Worm (Caenorhabditis elegans) whole organism, L4 larva: ENCODE measurements around the gene srh-272.

ENCODE experiments used
- F49E8.2 ChIP-seq: sonication (generic microtip); optimal IDR thresholded peaks from 2 replicates; lab custom pipeline; 2016; ENCODE audit warnings: missing compliant biosample characterization, mild to moderate bottlenecking, missing genetic modification characterization, borderline replicate concordance
- R02D3.7 ChIP-seq: fragments of 150-350 bp; sonication (generic microtip); optimal IDR thresholded peaks from 3 replicates; lab custom pipeline; 2014; ENCODE audit warnings: missing biosample characterization, missing genetic modification characterization
- Y48G9A.11 ChIP-seq: fragments of 200-800 bp; sonication (Bioruptor generic); IDR thresholded peaks from 2 replicates; pipeline ENCODE4 v1.3.6; 2022; ENCODE audit warnings: missing genetic modification reagents, missing genetic modification characterization, missing compliant biosample characterization
- dmd-9 ChIP-seq: fragments of 200-800 bp; sonication (Bioruptor generic); IDR thresholded peaks from 2 replicates; pipeline ENCODE4 v1.3.6; 2022; ENCODE audit warnings: missing genetic modification reagents, missing genetic modification characterization, missing compliant biosample characterization
- fos-1 ChIP-seq: fragments of 150-350 bp; optimal IDR thresholded peaks from 2 replicates; lab custom pipeline; 2014; ENCODE audit warnings: missing biosample characterization, missing genetic modification characterization
- hmg-1.1 ChIP-seq: fragments of 200-800 bp; sonication (Bioruptor generic); IDR thresholded peaks from 2 replicates; pipeline ENCODE4 v1.3.6; 2022; ENCODE audit warnings: missing genetic modification reagents, missing genetic modification characterization, missing compliant biosample characterization
- lin-39 ChIP-seq: fragments of 150-350 bp; optimal IDR thresholded peaks from 2 replicates; lab custom pipeline; 2014; ENCODE audit warnings: missing biosample characterization, missing genetic modification reagents, missing genetic modification characterization
- nhr-237 ChIP-seq: sonication (generic microtip); optimal IDR thresholded peaks from 2 replicates; lab custom pipeline; 2017; ENCODE audit warnings: missing biosample characterization, missing genetic modification characterization
- nhr-28 ChIP-seq: fragments of 150-350 bp; optimal IDR thresholded peaks from 2 replicates; lab custom pipeline; 2014; ENCODE audit warnings: missing biosample characterization, missing genetic modification characterization
- pqm-1 ChIP-seq: sonication (generic microtip); optimal IDR thresholded peaks from 2 replicates; lab custom pipeline; 2017; ENCODE audit warnings: missing biosample characterization, missing genetic modification characterization
- snpc-4 ChIP-seq: fragments of 150-350 bp; optimal IDR thresholded peaks from 2 replicates; lab custom pipeline; 2014; ENCODE audit warnings: missing biosample characterization, missing genetic modification characterization
- zip-2 ChIP-seq: fragments of 150-350 bp; optimal IDR thresholded peaks from 2 replicates; lab custom pipeline; 2014; ENCODE audit warnings: missing biosample characterization, missing genetic modification characterization

ce11 chrV:2859738-2860137, 3.4 kb upstream of the srh-272 start, which contains the start of gene srj-54:
- TF ChIP-seq nhr-237 (tag; lab: Kevin White, UChicago) (no peak), lin-39 (tag; lab: Kevin White, UChicago) (no peak), dmd-9 (GFP tag; lab: Robert Waterston, UW) (no peak), pqm-1 (tag; lab: Kevin White, UChicago) (no peak), R02D3.7 (tag; lab: Kevin White, UChicago) (no peak), fos-1 (tag; lab: Kevin White, UChicago) (no peak), nhr-28 (no peak), snpc-4 (tag; lab: Kevin White, UChicago) (no peak), hmg-1.1 (no peak), F49E8.2 (tag; lab: Kevin White, UChicago) (no peak), Y48G9A.11 (GFP tag; lab: Robert Waterston, UW) (no peak), zip-2 (no peak)
